Worm (Caenorhabditis elegans) whole organism, young adult: ENCODE data around the gene W01D2.6.

Experiments used
- B0035.1 ChIP-seq: sonication (generic microtip); optimal IDR thresholded peaks from 2 replicates; lab custom pipeline; 2016; ENCODE audit warnings: missing genetic modification characterization, mild to moderate bottlenecking, missing compliant biosample characterization, missing genotype, missing genetic modification reagents
- F55B11.4 ChIP-seq: sonication (generic microtip); optimal IDR thresholded peaks from 2 replicates; lab custom pipeline; 2016; ENCODE audit warnings: missing compliant biosample characterization, missing genetic modification characterization, borderline replicate concordance; ENCODE audit not compliant: insufficient read depth
- ZK185.1 ChIP-seq: sonication (generic microtip); optimal IDR thresholded peaks from 2 replicates; lab custom pipeline; 2016; ENCODE audit warnings: mild to moderate bottlenecking, missing genetic modification characterization, missing compliant biosample characterization; ENCODE audit not compliant: poor library complexity, severe bottlenecking
- ama-1 ChIP-seq, 3 experiments: fragments of 150-350 bp in 1 of 3; sonication (generic microtip) in 2 of 3; optimal IDR thresholded peaks; 2 replicates each; lab custom pipeline; 2014 to 2018; ENCODE audit warnings: missing biosample characterization in 2 of 3, missing genetic modification characterization in 2 of 3, missing genetic modification reagents in 2 of 3
- aptf-3 ChIP-seq: fragments of 200-800 bp; sonication (Bioruptor generic); IDR thresholded peaks from 2 replicates; pipeline ENCODE4 v1.3.6; 2022; ENCODE audit warnings: missing genetic modification characterization, missing compliant biosample characterization
- ceh-100 ChIP-seq: fragments of 200-800 bp; sonication (Bioruptor generic); IDR thresholded peaks from 2 replicates; pipeline ENCODE4 v1.3.6; 2022; ENCODE audit warnings: missing genetic modification reagents, missing genetic modification characterization, missing compliant biosample characterization
- ceh-58 ChIP-seq: fragments of 200-800 bp; sonication (Bioruptor generic); IDR thresholded peaks from 2 replicates; pipeline ENCODE4 v1.3.6; 2022; ENCODE audit warnings: missing genetic modification characterization, missing compliant biosample characterization
- him-1 ChIP-seq: sonication (generic microtip); optimal IDR thresholded peaks from 2 replicates; lab custom pipeline; 2016; ENCODE audit warnings: missing genotype, missing genetic modification reagents, missing genetic modification characterization, missing compliant biosample characterization
- hlh-12 ChIP-seq: sonication (generic microtip); optimal IDR thresholded peaks from 2 replicates; lab custom pipeline; 2016; ENCODE audit warnings: missing genetic modification characterization, missing compliant biosample characterization
- nfya-1 ChIP-seq: sonication (generic microtip); optimal IDR thresholded peaks from 2 replicates; lab custom pipeline; 2017; ENCODE audit warnings: antibody characterized with exemption, missing compliant biosample characterization, missing genetic modification characterization, borderline replicate concordance; ENCODE audit not compliant: insufficient read depth
- pbrm-1 ChIP-seq: fragments of 200-800 bp; sonication (Bioruptor generic); IDR thresholded peaks from 2 replicates; pipeline ENCODE4 v1.3.6; 2022; ENCODE audit warnings: missing genetic modification reagents, missing genetic modification characterization, missing compliant biosample characterization
- rpc-1 ChIP-seq, 2 experiments: fragments of 150-350 bp in 1 of 2; sonication (generic microtip) in 1 of 2; optimal IDR thresholded peaks; 2 replicates each; lab custom pipeline; 2014 to 2018; ENCODE audit warnings: missing biosample characterization in 1 of 2, missing genetic modification characterization in 1 of 2, missing genetic modification reagents in 1 of 2, missing genotype in 1 of 2
- sea-2 ChIP-seq: fragments of 200-800 bp; sonication (Bioruptor generic); IDR thresholded peaks from 2 replicates; pipeline ENCODE4 v1.3.6; 2022; ENCODE audit warnings: missing genetic modification characterization, missing compliant biosample characterization
- unc-130 ChIP-seq: sonication (generic microtip); optimal IDR thresholded peaks from 2 replicates; lab custom pipeline; 2016; ENCODE audit warnings: missing genetic modification reagents, missing genetic modification characterization, missing compliant biosample characterization

DNA sequence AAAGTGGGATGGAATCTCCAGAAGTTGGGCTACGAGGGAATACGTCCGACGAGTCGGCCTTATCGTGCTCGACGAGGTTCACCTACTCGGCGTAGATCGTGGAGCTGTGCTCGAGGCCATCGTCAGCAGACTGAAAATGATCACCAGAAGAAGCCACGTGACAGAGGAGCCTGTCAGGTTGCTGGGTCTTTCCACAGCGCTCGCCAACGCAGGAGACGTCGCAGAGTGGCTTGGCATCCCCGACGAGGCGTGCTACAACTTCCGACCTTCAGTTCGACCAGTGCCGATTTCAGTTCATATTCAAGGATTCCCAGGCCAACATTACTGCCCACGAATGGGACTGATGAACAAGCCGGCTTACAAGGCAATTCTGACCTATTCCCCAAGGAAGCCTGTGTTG, 37.7 kb upstream of the W01D2.6 start:
- TF ChIP-seq pbrm-1 (GFP tag; lab: Robert Waterston, UW), result no peak
- no peak for TF ChIP-seq ceh-100 (GFP tag; lab: Robert Waterston, UW)
- no peak for TF ChIP-seq F55B11.4
- TF ChIP-seq ZK185.1 (tag; lab: Kevin White, UChicago), result no peak
- no peak for TF ChIP-seq rpc-1 (optimal IDR thresholded peaks at IDR 0.05; lab: Kevin White, UChicago)
- TF ChIP-seq rpc-1 (tag; optimal IDR thresholded peaks at IDR 0.05; lab: Kevin White, UChicago), result no peak
- TF ChIP-seq ama-1 (optimal IDR thresholded peaks at IDR 0.05; lab: Kevin White, UChicago), result no peak
- no peak for TF ChIP-seq ama-1 (GFP tag; optimal IDR thresholded peaks at IDR 0.05; lab: Kevin White, UChicago)
- no peak for TF ChIP-seq sea-2 (GFP tag; lab: Robert Waterston, UW)
- no peak for TF ChIP-seq hlh-12 (tag; lab: Kevin White, UChicago)
- TF ChIP-seq aptf-3 (GFP tag; lab: Robert Waterston, UW), result no peak
- no peak for TF ChIP-seq ceh-58 (GFP tag; lab: Robert Waterston, UW)
- TF ChIP-seq unc-130 (GFP tag; lab: Kevin White, UChicago), result no peak
- TF ChIP-seq him-1, result no peak
- TF ChIP-seq B0035.1 (tag; lab: Kevin White, UChicago), result no peak
- no peak for TF ChIP-seq nfya-1 (tag; lab: Kevin White, UChicago)
